Fruit fly (Drosophila melanogaster) whole organism, pupa: Measurements from ENCODE around the gene Pcif1.

Source experiments
- CG10348 ChIP-seq: fragments of 200-800 bp; sonication (Bioruptor generic); IDR thresholded peaks from 2 replicates; pipeline ENCODE4 v1.3.6; 2022; ENCODE audit warnings: missing biosample characterization, missing genetic modification characterization
- CG12605 ChIP-seq: fragments of 200-800 bp; sonication (Bioruptor generic); IDR thresholded peaks from 2 replicates; pipeline ENCODE4 v1.3.6; 2022; ENCODE audit warnings: missing biosample characterization, missing genetic modification characterization
- CG14655 ChIP-seq: fragments of 200-800 bp; sonication (Bioruptor generic); optimal IDR thresholded peaks from 3 replicates; lab custom pipeline; 2017; ENCODE audit warnings: mild to moderate bottlenecking, missing biosample characterization, missing genetic modification reagents, missing genetic modification characterization
- CG15710 ChIP-seq: fragments of 200-800 bp; sonication (Bioruptor generic); optimal IDR thresholded peaks from 2 replicates; lab custom pipeline; 2018; ENCODE audit warnings: missing biosample characterization, mild to moderate bottlenecking, missing genetic modification characterization, moderate library complexity
- CG17806 ChIP-seq: fragments of 200-800 bp; sonication (Bioruptor generic); optimal IDR thresholded peaks from 2 replicates; lab custom pipeline; 2018; ENCODE audit warnings: missing biosample characterization, mild to moderate bottlenecking, missing genetic modification characterization, moderate library complexity
- CG32121 ChIP-seq: fragments of 200-800 bp; sonication (Bioruptor generic); IDR thresholded peaks from 2 replicates; pipeline ENCODE4 v1.3.6; 2022; ENCODE audit warnings: missing biosample characterization, missing genetic modification characterization
- CG34367 ChIP-seq: fragments of 200-800 bp; sonication (Bioruptor generic); optimal IDR thresholded peaks from 2 replicates; lab custom pipeline; 2018; ENCODE audit warnings: missing biosample characterization, mild to moderate bottlenecking, missing genetic modification characterization
- CG4496 ChIP-seq: fragments of 200-800 bp; sonication (Bioruptor generic); IDR thresholded peaks from 3 replicates; pipeline ENCODE4 v1.3.6; 2022; ENCODE audit warnings: missing biosample characterization, missing genetic modification characterization
- CG8159 ChIP-seq: fragments of 200-800 bp; sonication (Bioruptor generic); optimal IDR thresholded peaks from 3 replicates; lab custom pipeline; 2018; ENCODE audit warnings: missing biosample characterization, mild to moderate bottlenecking, missing genetic modification characterization, moderate library complexity
- CG8301 ChIP-seq: fragments of 200-800 bp; sonication (Bioruptor generic); optimal IDR thresholded peaks from 2 replicates; lab custom pipeline; 2018; ENCODE audit warnings: missing biosample characterization, mild to moderate bottlenecking, missing genetic modification characterization
- CG9948 ChIP-seq: fragments of 200-800 bp; sonication (Bioruptor generic); optimal IDR thresholded peaks from 2 replicates; lab custom pipeline; 2018; ENCODE audit warnings: missing biosample characterization, mild to moderate bottlenecking, missing genetic modification characterization, moderate library complexity
- D1 ChIP-seq: fragments of 200-800 bp; sonication (Bioruptor generic); optimal IDR thresholded peaks from 2 replicates; lab custom pipeline; 2018; ENCODE audit warnings: missing biosample characterization, mild to moderate bottlenecking, missing genetic modification characterization, moderate library complexity
- EcR ChIP-seq: fragments of 200-800 bp; sonication (Bioruptor generic); optimal IDR thresholded peaks from 3 replicates; lab custom pipeline; 2019; ENCODE audit warnings: missing biosample characterization, missing genetic modification characterization, mild to moderate bottlenecking, moderate library complexity, missing genetic modification reagents
- Ets98B ChIP-seq: fragments of 200-800 bp; sonication (Bioruptor generic); IDR thresholded peaks from 2 replicates; pipeline ENCODE4 v1.3.6; 2022; ENCODE audit warnings: missing biosample characterization, missing genetic modification characterization
- Pif1A ChIP-seq: fragments of 200-800 bp; sonication (Bioruptor generic); optimal IDR thresholded peaks from 3 replicates; lab custom pipeline; 2016; ENCODE audit warnings: missing biosample characterization, missing genetic modification characterization
- Pif1B ChIP-seq: fragments of 200-800 bp; sonication (Bioruptor generic); optimal IDR thresholded peaks from 3 replicates; lab custom pipeline; 2016; ENCODE audit warnings: missing biosample characterization, missing genetic modification characterization
- gl ChIP-seq: fragments of 200-800 bp; sonication (Bioruptor generic); optimal IDR thresholded peaks from 2 replicates; lab custom pipeline; 2018; ENCODE audit warnings: missing biosample characterization, mild to moderate bottlenecking, missing genetic modification characterization
- rn ChIP-seq: fragments of 200-800 bp; sonication (Bioruptor generic); IDR thresholded peaks from 2 replicates; pipeline ENCODE4 v1.3.6; 2022; ENCODE audit warnings: missing biosample characterization, missing genetic modification characterization

Gene Pcif1

dm6 chr3L:20785742-20786427, at the start of gene Pcif1:
Pcif1 (minus strand) TSS chr3L:20786197.
- no peak for TF ChIP-seq CG34367 (tag; lab: Kevin White, UChicago)
- no peak for TF ChIP-seq CG12605 (GFP tag; lab: Robert Waterston, UW)
- no peak for TF ChIP-seq CG8159 (tag; lab: Kevin White, UChicago)
- TF ChIP-seq CG15710, result no peak
- TF ChIP-seq gl (tag; lab: Kevin White, UChicago), result no peak
- TF ChIP-seq Pif1A, result no peak
- TF ChIP-seq CG4496 (GFP tag; lab: Robert Waterston, UW), result 0 out of 3 replicates have a peak, but pooled peaks have one; percentile 30
- no peak for TF ChIP-seq CG14655 (GFP tag; lab: Kevin White, UChicago)
- TF ChIP-seq CG10348 (GFP tag; lab: Robert Waterston, UW), result no peak
- TF ChIP-seq CG32121 (GFP tag; lab: Robert Waterston, UW), result 0 out of 2 replicates have a peak, but pooled peaks have one; percentile 11
- TF ChIP-seq rn (GFP tag; lab: Robert Waterston, UW), result no peak
- no peak for TF ChIP-seq CG9948
- TF ChIP-seq EcR, result no peak

dm6 chr3L:20834150-20834549, 48.2 kb upstream of the Pcif1 start:
- TF ChIP-seq CG4496 (GFP tag; lab: Robert Waterston, UW), result no peak
- no peak for TF ChIP-seq CG8301 (tag; lab: Kevin White, UChicago)

- no peak for TF ChIP-seq CG15710
These were observed 44.4 kb upstream of the Pcif1 start for dm6 chr3L:20830361-20830760.

dm6 chr3L:20827962-20828361, 42.0 kb upstream of the Pcif1 start:
- no peak for TF ChIP-seq CG32121 (GFP tag; lab: Robert Waterston, UW)
- no peak for TF ChIP-seq CG14655 (GFP tag; lab: Kevin White, UChicago)
- no peak for TF ChIP-seq CG34367 (tag; lab: Kevin White, UChicago)
- TF ChIP-seq, all 21 proteins: peak for 0

dm6 chr3L:20826950-20827910, 41.2 kb upstream of the Pcif1 start:
- TF ChIP-seq Pif1A, result peak; percentile 30
- peak; percentile 30; the same call in 1 of the 3 replicates for TF ChIP-seq CG4496 (GFP tag; lab: Robert Waterston, UW)
- TF ChIP-seq CG32121 (GFP tag; lab: Robert Waterston, UW), result no peak

- TF ChIP-seq D1 (tag; lab: Kevin White, UChicago) (peak; percentile 36), CG4496 (GFP tag; lab: Robert Waterston, UW) (no peak)
These were observed 37.3 kb upstream of the Pcif1 start for dm6 chr3L:20823206-20823803.

dm6 chr3L:20817927-20818326, 31.9 kb upstream of the Pcif1 start, which contains the start of gene Mst77F:
Mst77F (minus strand) TSS chr3L:20818027.
- no peak for TF ChIP-seq CG34367 (tag; lab: Kevin White, UChicago)
- no peak for TF ChIP-seq Ets98B (GFP tag; lab: Robert Waterston, UW)
- TF ChIP-seq Pif1A, result no peak
- TF ChIP-seq rn (GFP tag; lab: Robert Waterston, UW), result no peak
- TF ChIP-seq CG8301 (tag; lab: Kevin White, UChicago), result no peak
- no peak for TF ChIP-seq Pif1B
- TF ChIP-seq D1 (tag; lab: Kevin White, UChicago), result no peak
- TF ChIP-seq, all 21 proteins: peak for 0

- TF ChIP-seq CG17806 (no peak), CG14655 (GFP tag; lab: Kevin White, UChicago) (no peak)
These were observed 29.8 kb upstream of the Pcif1 start, which contains the start of the genes CG3618 and Pka-R1 for dm6 chr3L:20815666-20816375. CG3618 (minus strand) TSS chr3L:20816075. Pka-R1 (plus strand) TSS chr3L:20816118.
